Worm (Caenorhabditis elegans): ENCODE results near the gene F16G10.8.

DNA sequence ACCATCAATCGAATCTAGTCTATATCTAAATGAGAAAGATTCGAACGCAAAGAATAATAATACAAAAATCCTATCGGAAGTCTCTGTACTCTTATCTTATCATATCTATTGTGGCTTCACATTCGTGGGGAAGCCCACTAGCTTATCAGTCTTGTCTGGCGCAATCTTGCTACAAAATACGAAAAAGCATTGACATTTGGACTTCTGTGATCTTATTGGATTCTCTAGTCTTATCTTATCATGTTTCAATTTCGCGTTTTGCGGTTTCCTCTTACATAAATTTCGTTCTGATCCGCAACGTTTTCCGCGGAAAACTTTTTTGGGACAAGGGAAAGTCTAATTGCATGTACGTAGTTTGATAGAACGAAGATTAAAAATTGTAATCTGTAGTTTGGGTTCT, 16.6 kb upstream of the F16G10.8 start:
- TF ChIP-seq lsy-2 (tag; optimal IDR thresholded peaks at IDR 0.05) (no peak), unc-120 (tag; optimal IDR thresholded peaks at IDR 0.05; ENCODE audit: poor library complexity, severe bottlenecking) (no peak), flh-1 (GFP tag; optimal IDR thresholded peaks at IDR 0.05) (no peak), nhr-76 (tag; optimal IDR thresholded peaks at IDR 0.05) (no peak), ces-1 (GFP tag; optimal IDR thresholded peaks at IDR 0.05) (no peak), nhr-12 (tag; optimal IDR thresholded peaks at IDR 0.05) (no peak), elt-1 (tag; optimal IDR thresholded peaks at IDR 0.05; ENCODE audit: borderline replicate concordance, insufficient read depth) (no peak), mep-1 (tag; optimal IDR thresholded peaks at IDR 0.05) (no peak), pha-4 (tag; optimal IDR thresholded peaks at IDR 0.05) (no peak), nhr-237 (tag; optimal IDR thresholded peaks at IDR 0.05) (no peak), snpc-4 (tag; optimal IDR thresholded peaks at IDR 0.05) (no peak), nhr-28 (tag; optimal IDR thresholded peaks at IDR 0.05) (no peak), ceh-83 (GFP tag; optimal IDR thresholded peaks at IDR 0.05) (no peak)
